Fruit fly (Drosophila melanogaster) whole organism, embryonic: ENCODE data around the gene CG42366.

ENCODE experiments used
- ATbp ChIP-seq: fragments of 200-800 bp; sonication (Bioruptor generic); optimal IDR thresholded peaks from 2 replicates; lab custom pipeline; 2017; ENCODE audit warnings: missing biosample characterization, mild to moderate bottlenecking, missing genetic modification characterization, missing genetic modification reagents
- Adf1 ChIP-seq: fragments of 200-800 bp; sonication (Bioruptor generic); IDR thresholded peaks from 2 replicates; pipeline ENCODE4 v1.3.6; 2022; ENCODE audit warnings: missing biosample characterization, missing genetic modification characterization
- CG1024 ChIP-seq: fragments of 200-800 bp; sonication (Bioruptor generic); IDR thresholded peaks from 2 replicates; pipeline ENCODE4 v1.3.6; 2022; ENCODE audit warnings: missing biosample characterization, missing genetic modification characterization
- CG12391 ChIP-seq: fragments of 200-800 bp; sonication (Bioruptor generic); optimal IDR thresholded peaks from 3 replicates; lab custom pipeline; 2018; ENCODE audit warnings: missing biosample characterization, mild to moderate bottlenecking, missing genetic modification characterization, moderate library complexity
- CG13424 ChIP-seq: fragments of 200-800 bp; sonication (Bioruptor generic); optimal IDR thresholded peaks from 2 replicates; lab custom pipeline; 2019; ENCODE audit warnings: missing biosample characterization, mild to moderate bottlenecking, missing genetic modification characterization, moderate library complexity
- CG13894 ChIP-seq: fragments of 200-800 bp; sonication (Bioruptor generic); optimal IDR thresholded peaks from 3 replicates; lab custom pipeline; 2018; ENCODE audit warnings: missing biosample characterization, mild to moderate bottlenecking, missing genetic modification characterization, moderate library complexity
- CG15514 ChIP-seq: fragments of 200-800 bp; sonication (Bioruptor generic); optimal IDR thresholded peaks from 3 replicates; lab custom pipeline; 2017; ENCODE audit warnings: missing biosample characterization, missing genetic modification characterization, mild to moderate bottlenecking, moderate library complexity, missing genetic modification reagents
- CG17186 ChIP-seq: fragments of 200-800 bp; sonication (Bioruptor generic); optimal IDR thresholded peaks from 3 replicates; lab custom pipeline; 2017; ENCODE audit warnings: missing biosample characterization, missing genetic modification reagents, missing genetic modification characterization
- CG2712 ChIP-seq: fragments of 200-800 bp; optimal IDR thresholded peaks from 3 replicates; lab custom pipeline; 2019; ENCODE audit warnings: missing biosample characterization, mild to moderate bottlenecking, missing genetic modification characterization, moderate library complexity
- CG31224 ChIP-seq: fragments of 200-800 bp; sonication (Bioruptor generic); IDR thresholded peaks from 2 replicates; pipeline ENCODE4 v1.3.6; 2022; ENCODE audit warnings: missing biosample characterization, missing genetic modification characterization
- CG4730 ChIP-seq: fragments of 200-800 bp; sonication (Bioruptor generic); IDR thresholded peaks from 2 replicates; pipeline ENCODE4 v1.3.6; 2022; ENCODE audit warnings: missing biosample characterization, missing genetic modification characterization
- CG7271 ChIP-seq: fragments of 200-800 bp; sonication (Bioruptor generic); optimal IDR thresholded peaks from 2 replicates; lab custom pipeline; 2018; ENCODE audit warnings: missing biosample characterization, mild to moderate bottlenecking, missing genetic modification characterization, moderate library complexity
- CG7963 ChIP-seq: fragments of 200-800 bp; sonication (Bioruptor generic); IDR thresholded peaks from 3 replicates; pipeline ENCODE4 v1.3.6; 2022; ENCODE audit warnings: missing biosample characterization, missing genetic modification characterization; ENCODE audit not compliant: partially characterized antibody
- CG8388 ChIP-seq: fragments of 200-800 bp; sonication (Bioruptor generic); optimal IDR thresholded peaks from 2 replicates; lab custom pipeline; 2019; ENCODE audit warnings: missing biosample characterization, mild to moderate bottlenecking, missing genetic modification characterization, moderate library complexity
- CG9215 ChIP-seq: fragments of 200-800 bp; sonication (Bioruptor generic); IDR thresholded peaks from 2 replicates; pipeline ENCODE4 v1.3.6; 2022; ENCODE audit warnings: missing biosample characterization, missing genetic modification characterization
- CG9797 ChIP-seq: fragments of 200-800 bp; sonication (Bioruptor generic); optimal IDR thresholded peaks from 3 replicates; lab custom pipeline; 2018; ENCODE audit warnings: missing biosample characterization, mild to moderate bottlenecking, missing genetic modification characterization
- Dbx ChIP-seq: fragments of 200-800 bp; sonication (Bioruptor generic); IDR thresholded peaks from 3 replicates; pipeline ENCODE4 v1.3.6; 2022; ENCODE audit warnings: missing biosample characterization, missing genetic modification characterization
- Dek ChIP-seq: fragments of 200-800 bp; sonication (Bioruptor generic); optimal IDR thresholded peaks from 3 replicates; lab custom pipeline; 2019; ENCODE audit warnings: missing biosample characterization, mild to moderate bottlenecking, missing genetic modification characterization, moderate library complexity
- HLHmδ ChIP-seq: fragments of 200-800 bp; sonication (Bioruptor generic); optimal IDR thresholded peaks from 2 replicates; lab custom pipeline; 2018; ENCODE audit warnings: missing biosample characterization, mild to moderate bottlenecking, missing genetic modification characterization, moderate library complexity
- Hr3 ChIP-seq: fragments of 200-800 bp; sonication (Bioruptor generic); optimal IDR thresholded peaks from 3 replicates; lab custom pipeline; 2016; ENCODE audit warnings: missing biosample characterization, missing genetic modification characterization
- Hsf ChIP-seq: fragments of 200-800 bp; sonication (Bioruptor generic); optimal IDR thresholded peaks from 3 replicates; lab custom pipeline; 2016; ENCODE audit warnings: missing biosample characterization, missing genetic modification characterization
- MTF-1 ChIP-seq: fragments of 200-800 bp; sonication (Bioruptor generic); optimal IDR thresholded peaks from 2 replicates; lab custom pipeline; 2018; ENCODE audit warnings: missing biosample characterization, mild to moderate bottlenecking, missing genetic modification characterization, borderline replicate concordance
- Med ChIP-seq: fragments of 200-800 bp; sonication (Bioruptor generic); peaks from one replicate; lab custom pipeline; 2016; ENCODE audit warnings: missing biosample characterization, missing genetic modification characterization, mild to moderate bottlenecking, inconsistent platforms, moderate library complexity
- Mes4 ChIP-seq: fragments of 200-800 bp; sonication (Bioruptor generic); optimal IDR thresholded peaks from 2 replicates; lab custom pipeline; 2016; ENCODE audit warnings: missing biosample characterization, missing genetic modification characterization
- NFAT ChIP-seq: fragments of 200-800 bp; sonication (Bioruptor generic); IDR thresholded peaks from 2 replicates; pipeline ENCODE4 v1.3.6; 2022; ENCODE audit warnings: missing biosample characterization, missing genetic modification characterization
- Sox100B ChIP-seq: fragments of 200-800 bp; sonication (Bioruptor generic); optimal IDR thresholded peaks from 3 replicates; lab custom pipeline; 2018; ENCODE audit warnings: missing biosample characterization, mild to moderate bottlenecking, missing genetic modification characterization
- Sry-δ ChIP-seq: fragments of 200-800 bp; sonication (Bioruptor generic); optimal IDR thresholded peaks from 2 replicates; lab custom pipeline; 2016; ENCODE audit warnings: missing biosample characterization, missing genetic modification characterization
- aop ChIP-seq: fragments of 200-800 bp; sonication (Bioruptor generic); IDR thresholded peaks from 2 replicates; pipeline ENCODE4 v1.3.6; 2022; ENCODE audit warnings: missing biosample characterization, missing genetic modification characterization
- chif ChIP-seq, 2 experiments: fragments of 200-800 bp; sonication (Bioruptor generic); optimal IDR thresholded peaks; 3 replicates each; lab custom pipeline; 2016; ENCODE audit warnings: missing biosample characterization in 2 of 2, missing genetic modification characterization in 2 of 2
- dm ChIP-seq: fragments of 200-800 bp; sonication (Bioruptor generic); optimal IDR thresholded peaks from 3 replicates; lab custom pipeline; 2016; ENCODE audit warnings: missing biosample characterization, missing genetic modification characterization
- esg ChIP-seq: fragments of 200-800 bp; sonication (Bioruptor generic); conservative IDR thresholded peaks from 2 replicates; pipeline ENCODE4 v1.3.6; 2022; ENCODE audit warnings: missing biosample characterization, missing genetic modification characterization
- gcm ChIP-seq: fragments of 200-800 bp; sonication (Bioruptor generic); optimal IDR thresholded peaks from 2 replicates; lab custom pipeline; 2019; ENCODE audit warnings: missing biosample characterization, mild to moderate bottlenecking, missing genetic modification characterization, moderate library complexity
- gem ChIP-seq: fragments of 200-800 bp; sonication (Bioruptor generic); optimal IDR thresholded peaks from 2 replicates; lab custom pipeline; 2019; ENCODE audit warnings: missing biosample characterization, mild to moderate bottlenecking, missing genetic modification characterization, moderate library complexity
- hb ChIP-seq: fragments of 200-800 bp; sonication (Bioruptor generic); IDR thresholded peaks from 3 replicates; pipeline ENCODE4 v1.3.6; 2022; ENCODE audit warnings: missing biosample characterization, missing genetic modification characterization; ENCODE audit not compliant: partially characterized antibody
- jing ChIP-seq: fragments of 200-800 bp; sonication (Bioruptor generic); optimal IDR thresholded peaks from 2 replicates; lab custom pipeline; 2018; ENCODE audit warnings: missing biosample characterization, mild to moderate bottlenecking, missing genetic modification characterization
- jumu ChIP-seq: fragments of 200-800 bp; sonication (Bioruptor generic); optimal IDR thresholded peaks from 3 replicates; lab custom pipeline; 2016; ENCODE audit warnings: missing biosample characterization, missing genetic modification characterization
- knrl ChIP-seq: fragments of 200-800 bp; sonication (Bioruptor generic); IDR thresholded peaks from 3 replicates; pipeline ENCODE4 v1.3.6; 2022; ENCODE audit warnings: missing biosample characterization, missing genetic modification characterization; ENCODE audit not compliant: partially characterized antibody
- lilli ChIP-seq: fragments of 200-800 bp; sonication (Bioruptor generic); optimal IDR thresholded peaks from 3 replicates; lab custom pipeline; 2016; ENCODE audit warnings: missing biosample characterization, missing genetic modification characterization
- mam ChIP-seq: fragments of 200-800 bp; sonication (Bioruptor generic); optimal IDR thresholded peaks from 3 replicates; lab custom pipeline; 2016; ENCODE audit warnings: missing biosample characterization, missing genetic modification characterization
- mirr ChIP-seq: fragments of 200-800 bp; sonication (Bioruptor generic); optimal IDR thresholded peaks from 3 replicates; lab custom pipeline; 2018; ENCODE audit warnings: missing biosample characterization, mild to moderate bottlenecking, missing genetic modification characterization
- rib ChIP-seq: fragments of 200-800 bp; sonication (Bioruptor generic); IDR thresholded peaks from 2 replicates; pipeline ENCODE4 v1.3.6; 2022; ENCODE audit warnings: missing biosample characterization, missing genetic modification characterization
- run ChIP-seq: fragments of 200-800 bp; sonication (Bioruptor generic); optimal IDR thresholded peaks from 3 replicates; lab custom pipeline; 2018; ENCODE audit warnings: missing biosample characterization, mild to moderate bottlenecking, missing genetic modification characterization
- sd ChIP-seq: fragments of 200-800 bp; sonication (Bioruptor generic); optimal IDR thresholded peaks from 3 replicates; lab custom pipeline; 2018; ENCODE audit warnings: missing biosample characterization, mild to moderate bottlenecking, missing genetic modification characterization, moderate library complexity
- sob ChIP-seq: fragments of 200-800 bp; sonication (Bioruptor generic); IDR thresholded peaks from 2 replicates; pipeline ENCODE4 v1.3.6; 2022; ENCODE audit warnings: missing biosample characterization, missing genetic modification characterization
- toy ChIP-seq: fragments of 200-800 bp; sonication (Bioruptor generic); IDR thresholded peaks from 2 replicates; pipeline ENCODE4 v1.3.6; 2022; ENCODE audit warnings: missing biosample characterization, missing genetic modification characterization
- trh ChIP-seq: fragments of 200-800 bp; sonication (Bioruptor generic); optimal IDR thresholded peaks from 2 replicates; lab custom pipeline; 2016; ENCODE audit warnings: missing biosample characterization, missing genetic modification characterization
- tup ChIP-seq: fragments of 200-800 bp; sonication (Bioruptor generic); optimal IDR thresholded peaks from 2 replicates; lab custom pipeline; 2016; ENCODE audit warnings: missing biosample characterization, mild to moderate bottlenecking, missing genetic modification characterization, moderate library complexity
- unc-4 ChIP-seq: fragments of 200-800 bp; sonication (Bioruptor generic); IDR thresholded peaks from 2 replicates; pipeline ENCODE4 v1.3.6; 2022; ENCODE audit warnings: missing biosample characterization, missing genetic modification characterization; ENCODE audit not compliant: partially characterized antibody
- vvl ChIP-seq: fragments of 200-800 bp; sonication (Bioruptor generic); IDR thresholded peaks from 2 replicates; pipeline ENCODE4 v1.3.6; 2022; ENCODE audit warnings: missing biosample characterization, missing genetic modification characterization
- wdn ChIP-seq: fragments of 200-800 bp; sonication (Bioruptor generic); IDR thresholded peaks from 2 replicates; pipeline ENCODE4 v1.3.6; 2022; ENCODE audit warnings: missing biosample characterization, missing genetic modification characterization
- zfh1 ChIP-seq: fragments of 200-800 bp; sonication (Bioruptor generic); IDR thresholded peaks from 3 replicates; pipeline ENCODE4 v1.3.6; 2022; ENCODE audit warnings: missing biosample characterization, missing genetic modification characterization

CG42366 gene

dm6 chr2L:9887856-9888269 is 37.1 kb upstream of the CG42366 start, which contains the start of gene Fkbp59 (continued):
- TF ChIP-seq sd (peak; percentile 55), CG1024 (GFP tag; lab: Robert Waterston, UW) (no peak), trh (no peak), CG13424 (no peak), jumu (GFP tag; lab: Kevin White, UChicago) (no peak), chif (GFP tag; optimal IDR thresholded peaks at IDR 0.05; lab: Kevin White, UChicago) (no peak), hb (GFP tag; lab: Robert Waterston, UW) (peak; percentile 94), CG4730 (GFP tag; lab: Robert Waterston, UW) (no peak), gem (tag; lab: Kevin White, UChicago) (no peak), unc-4 (GFP tag; lab: Robert Waterston, UW) (peak; percentile 60), mirr (GFP tag; lab: Kevin White, UChicago) (no peak), CG31224 (no peak), wdn (no peak), CG7271 (tag; lab: Kevin White, UChicago) (no peak), Sry-δ (GFP tag; lab: Kevin White, UChicago) (peak; percentile 16), aop (GFP tag; lab: Robert Waterston, UW) (no peak), CG17186 (GFP tag; lab: Kevin White, UChicago) (peak; percentile 76), Hr3 (GFP tag; lab: Kevin White, UChicago) (no peak), Sox100B (GFP tag; lab: Kevin White, UChicago) (no peak), gcm (GFP tag; lab: Kevin White, UChicago) (no peak), MTF-1 (GFP tag; lab: Kevin White, UChicago) (peak; percentile 92), Dek (tag; lab: Kevin White, UChicago) (no peak), toy (no peak), HLHmδ (GFP tag; lab: Kevin White, UChicago) (no peak), knrl (GFP tag; lab: Robert Waterston, UW) (peak; percentile 77), rib (0 out of 2 replicates have a peak, but pooled peaks have one; percentile 47), dm (GFP tag; lab: Kevin White, UChicago) (peak; percentile 66), CG8388 (GFP tag; lab: Kevin White, UChicago) (no peak), CG9215 (no peak), CG12391 (tag; lab: Kevin White, UChicago) (peak; percentile 22), sob (GFP tag; lab: Robert Waterston, UW) (no peak), CG7963 (GFP tag; lab: Robert Waterston, UW) (peak; percentile 90), zfh1 (GFP tag; lab: Robert Waterston, UW) (peak; percentile 14; the same call in 1 of the 3 replicates), lilli (GFP tag; lab: Kevin White, UChicago) (peak; percentile 18), Mes4 (GFP tag; lab: Kevin White, UChicago) (no peak), Dbx (GFP tag; lab: Robert Waterston, UW) (peak; percentile 49), Med (GFP tag; lab: Kevin White, UChicago) (peak; percentile 64), NFAT (GFP tag; lab: Robert Waterston, UW) (peak; percentile 27; the same call in 1 of the 2 replicates), ATbp (GFP tag; lab: Kevin White, UChicago) (no peak), Hsf (GFP tag; lab: Kevin White, UChicago) (peak; percentile 17), run (tag; lab: Kevin White, UChicago) (no peak), CG9797 (GFP tag; lab: Kevin White, UChicago) (peak; percentile 63), jing (GFP tag; lab: Kevin White, UChicago) (no peak), Adf1 (GFP tag; lab: Robert Waterston, UW) (no peak), CG2712 (tag; lab: Kevin White, UChicago) (peak; percentile 51), CG13894 (tag; lab: Kevin White, UChicago) (peak; percentile 25), esg (no peak), CG15514 (peak; percentile 33), vvl (0 out of 2 replicates have a peak, but pooled peaks have one; percentile 45), tup (GFP tag; lab: Kevin White, UChicago) (no peak), mam (no peak)
